Worm (Caenorhabditis elegans) whole organism, young adult: ENCODE data around the gene btb-14.

Source experiments
- egrh-3 ChIP-seq: fragments of 200-800 bp; sonication (Bioruptor generic); IDR thresholded peaks from 2 replicates; pipeline ENCODE4 v1.3.6; 2022; ENCODE audit warnings: missing genetic modification reagents, missing genetic modification characterization, missing compliant biosample characterization
- snpc-4 ChIP-seq, 5 experiments: fragments of 150-350 bp in 1 of 5; sonication (generic microtip) in 4 of 5; optimal IDR thresholded peaks; 2 replicates each; lab custom pipeline; 2014 to 2018; ENCODE audit warnings: missing genetic modification characterization in 5 of 5, missing biosample characterization in 3 of 5, antibody characterized with exemption in 2 of 5, mild to moderate bottlenecking in 2 of 5, missing compliant biosample characterization in 2 of 5, missing genotype in 2 of 5, moderate library complexity in 2 of 5, missing genetic modification reagents in 1 of 5

The btb-14 gene

ce11 chrII:12432356-12432755 lies 49.1 kb downstream of the btb-14 start, which contains the start of gene dct-12:
dct-12 (minus strand) TSS chrII:12432456.
- no peak for TF ChIP-seq egrh-3
- TF ChIP-seq snpc-4 (GFP tag; optimal IDR thresholded peaks at IDR 0.05; lab: Kevin White, UChicago) = no peak
- peak in 1 of 4 experiments; percentile 35 for TF ChIP-seq snpc-4 (tag; optimal IDR thresholded peaks at IDR 0.05; lab: Kevin White, UChicago)
